Worm (Caenorhabditis elegans): ENCODE measurements around the gene suca-1.

ce11 chrX:10888201-10888600 lies 11.7 kb downstream of the suca-1 start, which contains the start of gene F47B10.6:
- TF ChIP-seq unc-62 (GFP tag; optimal IDR thresholded peaks at IDR 0.05) (no peak), Y55F3AM.14 (GFP tag; optimal IDR thresholded peaks at IDR 0.05) (no peak), alr-1 (tag; optimal IDR thresholded peaks at IDR 0.05) (no peak), ztf-4 (tag; optimal IDR thresholded peaks at IDR 0.05) (no peak), unc-39 (tag; optimal IDR thresholded peaks at IDR 0.05) (no peak), ZK546.5 (tag; optimal IDR thresholded peaks at IDR 0.05) (no peak), nhr-77 (tag; optimal IDR thresholded peaks at IDR 0.05) (no peak)
